Fruit fly (Drosophila melanogaster): ENCODE measurements around the gene Wdr92.

DNA sequence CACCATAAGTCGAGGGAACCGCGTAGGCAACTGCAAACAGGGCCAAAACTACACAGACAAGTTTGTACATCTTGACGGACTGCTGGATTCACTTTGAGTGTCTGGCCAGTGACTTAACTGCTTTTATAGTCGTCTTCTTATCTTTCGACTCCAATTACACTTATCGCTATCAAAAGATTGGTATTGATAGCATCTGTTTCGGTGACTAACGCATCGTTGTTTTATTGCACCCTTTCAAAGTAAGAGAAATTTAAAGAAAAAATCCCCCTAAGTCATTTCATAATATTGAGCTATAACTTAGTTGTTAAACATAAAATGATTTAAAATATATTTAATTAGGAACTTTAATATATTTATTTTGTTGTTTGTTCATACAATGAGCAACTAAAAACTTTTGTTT is 23.7 kb upstream of the Wdr92 start, which contains the start of gene CG5506:
- no peak for TF ChIP-seq acj6 (GFP tag; optimal IDR thresholded peaks at IDR 0.05)
- no peak for TF ChIP-seq cyc (GFP tag; optimal IDR thresholded peaks at IDR 0.05)
- TF ChIP-seq dac (GFP tag; optimal IDR thresholded peaks at IDR 0.05): no peak
- TF ChIP-seq Gug (GFP tag; IDR thresholded peaks at IDR 0.05): no peak
- TF ChIP-seq Hr38 (GFP tag; optimal IDR thresholded peaks at IDR 0.05): no peak
- no peak for TF ChIP-seq fd59A (GFP tag; optimal IDR thresholded peaks at IDR 0.05)
- no peak for TF ChIP-seq CG4318 (GFP tag; optimal IDR thresholded peaks at IDR 0.05)
- TF ChIP-seq Eip75B (GFP tag; optimal IDR thresholded peaks at IDR 0.05): no peak
- no peak for TF ChIP-seq topi (GFP tag; optimal IDR thresholded peaks at IDR 0.05)
- TF ChIP-seq Sox102F (GFP tag; optimal IDR thresholded peaks at IDR 0.05): no peak
- no peak for TF ChIP-seq CG11902 (GFP tag; optimal IDR thresholded peaks at IDR 0.05)
- no peak for TF ChIP-seq Lpt (GFP tag; optimal IDR thresholded peaks at IDR 0.05)

All from whole organism, prepupa.